Worm (Caenorhabditis elegans): Measurements from ENCODE around the gene dhs-26.

ce11 chrX:3343620-3344197 is 18.6 kb downstream of the dhs-26 start:
- TF ChIP-seq unc-62 (GFP tag; optimal IDR thresholded peaks at IDR 0.05) (no peak), ceh-82 (tag; optimal IDR thresholded peaks at IDR 0.05) (no peak), mdl-1 (tag; optimal IDR thresholded peaks at IDR 0.05) (no peak), zag-1 (tag; optimal IDR thresholded peaks at IDR 0.05) (no peak), lsy-2 (tag; optimal IDR thresholded peaks at IDR 0.05) (no peak), ama-1 (optimal IDR thresholded peaks at IDR 0.05) (no peak), skn-1 (tag; optimal IDR thresholded peaks at IDR 0.05) (no peak), unc-55 (GFP tag; optimal IDR thresholded peaks at IDR 0.05) (no peak), lin-13 (GFP tag; optimal IDR thresholded peaks at IDR 0.05) (no peak), snpc-4 (tag; optimal IDR thresholded peaks at IDR 0.05) (no peak), blmp-1 (tag; optimal IDR thresholded peaks at IDR 0.05; ENCODE audit: insufficient read depth) (no peak), F13H6.1 (tag; optimal IDR thresholded peaks at IDR 0.05) (no peak), elt-1 (tag; optimal IDR thresholded peaks at IDR 0.05) (no peak)

Measured in whole organism, L2 larva.